Worm (Caenorhabditis elegans): ENCODE data around the gene T20D3.14.

The T20D3.14 gene

DNA sequence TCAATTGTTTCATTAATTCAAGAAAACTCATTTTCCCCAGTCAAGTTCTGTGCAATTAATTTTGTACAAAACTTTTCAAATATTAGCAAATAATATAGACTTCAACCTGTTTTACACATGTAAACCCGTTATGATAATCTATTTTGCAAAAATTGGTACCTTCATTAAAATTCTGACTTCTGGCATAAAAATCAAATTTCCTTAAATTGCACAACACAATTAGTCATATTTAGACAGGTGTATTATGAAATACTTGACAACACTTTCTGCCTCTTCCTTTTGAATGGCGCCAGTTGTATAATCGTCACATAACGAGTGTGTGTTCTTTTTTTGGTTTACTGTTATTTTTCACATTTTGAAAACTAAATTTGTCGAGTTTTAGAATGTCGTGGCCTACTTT lies 35.4 kb upstream of the T20D3.14 start, which contains the start of gene fbxc-58:
TSS of gene fbxc-58 (plus strand) at position 383 of the 400 bp plus-strand sequence.
- TF ChIP-seq snpc-4 (tag; optimal IDR thresholded peaks at IDR 0.05), result no peak
- peak; percentile 53 for TF ChIP-seq ces-1 (GFP tag; optimal IDR thresholded peaks at IDR 0.05)

- TF ChIP-seq hlh-1 (tag; optimal IDR thresholded peaks at IDR 0.05) (peak; percentile 29), blmp-1 (tag; optimal IDR thresholded peaks at IDR 0.05) (no peak), ces-1 (GFP tag; optimal IDR thresholded peaks at IDR 0.05) (peak; percentile 2), pha-4 (tag; optimal IDR thresholded peaks at IDR 0.05) (peak; percentile 55)
These were observed 32.3 kb upstream of the T20D3.14 start for ce11 chrIV:9367852-9368627.

ce11 chrIV:9366411-9366810 lies 30.7 kb upstream of the T20D3.14 start, which contains the start of gene pezo-1:
Gene pezo-1 (minus strand): TSS chrIV:9366511.
- TF ChIP-seq lin-13 (tag; optimal IDR thresholded peaks at IDR 0.05) (no peak), lsy-2 (tag; optimal IDR thresholded peaks at IDR 0.05) (peak; percentile 71)

DNA sequence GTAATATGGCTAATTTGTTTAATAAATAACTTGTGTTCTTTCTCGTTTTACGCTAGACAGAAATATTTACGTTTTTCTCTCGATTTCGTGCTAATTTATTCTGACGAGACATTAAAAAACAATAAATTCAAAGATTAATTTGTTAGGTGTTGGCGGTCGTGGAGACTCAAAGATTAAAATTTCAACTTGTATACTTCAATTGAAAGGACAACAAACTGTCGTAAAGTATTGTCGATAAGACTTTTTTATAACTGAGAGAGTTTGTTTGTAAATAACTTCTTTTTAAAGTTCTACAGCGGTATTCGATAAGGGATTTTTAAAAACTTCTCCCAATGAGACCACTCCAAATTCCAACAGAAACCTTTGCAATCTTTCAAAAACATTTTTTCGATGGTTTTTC lies 18.0 kb upstream of the T20D3.14 start:
- no peak for TF ChIP-seq hlh-1 (tag; optimal IDR thresholded peaks at IDR 0.05)
- TF ChIP-seq snpc-4 (tag; optimal IDR thresholded peaks at IDR 0.05), result no peak
- TF ChIP-seq bed-3 (GFP tag; optimal IDR thresholded peaks at IDR 0.05), result no peak
- TF ChIP-seq ztf-11 (tag; optimal IDR thresholded peaks at IDR 0.05), result no peak
- no peak for TF ChIP-seq nhr-76 (tag; optimal IDR thresholded peaks at IDR 0.05)
- TF ChIP-seq drap-1 (GFP tag; optimal IDR thresholded peaks at IDR 0.05), result no peak
- no peak for TF ChIP-seq mep-1 (tag; optimal IDR thresholded peaks at IDR 0.05)
- no peak for TF ChIP-seq nhr-28 (tag; optimal IDR thresholded peaks at IDR 0.05)
- TF ChIP-seq flh-1 (GFP tag; optimal IDR thresholded peaks at IDR 0.05), result no peak
- TF ChIP-seq blmp-1 (tag; optimal IDR thresholded peaks at IDR 0.05), result no peak
- TF ChIP-seq nhr-237 (tag; optimal IDR thresholded peaks at IDR 0.05), result no peak
- no peak for TF ChIP-seq zip-8 (tag; optimal IDR thresholded peaks at IDR 0.05)

ce11 chrIV:9343102-9343599 lies 7.4 kb upstream of the T20D3.14 start, which contains the start of gene pigc-1:
Gene pigc-1 (minus strand): TSS chrIV:9343152.
- no peak for TF ChIP-seq ham-2 (GFP tag; optimal IDR thresholded peaks at IDR 0.05)
- TF ChIP-seq ztf-11 (tag; optimal IDR thresholded peaks at IDR 0.05), result no peak
- no peak for TF ChIP-seq nhr-2 (tag; optimal IDR thresholded peaks at IDR 0.05)
- TF ChIP-seq ceh-39 (tag; optimal IDR thresholded peaks at IDR 0.05), result no peak
- TF ChIP-seq zip-8 (tag; optimal IDR thresholded peaks at IDR 0.05), result no peak
- TF ChIP-seq ces-1 (GFP tag; optimal IDR thresholded peaks at IDR 0.05), result no peak
- TF ChIP-seq unc-62 (GFP tag; optimal IDR thresholded peaks at IDR 0.05), result no peak
- no peak for TF ChIP-seq pha-4 (tag; optimal IDR thresholded peaks at IDR 0.05)
- no peak for TF ChIP-seq ceh-83 (GFP tag; optimal IDR thresholded peaks at IDR 0.05)
- TF ChIP-seq bed-3 (GFP tag; optimal IDR thresholded peaks at IDR 0.05), result no peak
- TF ChIP-seq sem-2 (GFP tag; optimal IDR thresholded peaks at IDR 0.05), result no peak
- TF ChIP-seq tbx-8 (GFP tag; optimal IDR thresholded peaks at IDR 0.05), result no peak
- no peak for TF ChIP-seq hlh-1 (tag; optimal IDR thresholded peaks at IDR 0.05)
- no peak for TF ChIP-seq flh-1 (GFP tag; optimal IDR thresholded peaks at IDR 0.05)
- no peak for TF ChIP-seq M03D4.4 (tag; optimal IDR thresholded peaks at IDR 0.05)
- no peak for TF ChIP-seq nhr-237 (tag; optimal IDR thresholded peaks at IDR 0.05)
- TF ChIP-seq blmp-1 (tag; optimal IDR thresholded peaks at IDR 0.05), result no peak
- no peak for TF ChIP-seq elt-3 (tag; optimal IDR thresholded peaks at IDR 0.05)
- TF ChIP-seq lin-13 (tag; optimal IDR thresholded peaks at IDR 0.05), result no peak
- TF ChIP-seq mls-2 (tag; optimal IDR thresholded peaks at IDR 0.05), result no peak

DNA sequence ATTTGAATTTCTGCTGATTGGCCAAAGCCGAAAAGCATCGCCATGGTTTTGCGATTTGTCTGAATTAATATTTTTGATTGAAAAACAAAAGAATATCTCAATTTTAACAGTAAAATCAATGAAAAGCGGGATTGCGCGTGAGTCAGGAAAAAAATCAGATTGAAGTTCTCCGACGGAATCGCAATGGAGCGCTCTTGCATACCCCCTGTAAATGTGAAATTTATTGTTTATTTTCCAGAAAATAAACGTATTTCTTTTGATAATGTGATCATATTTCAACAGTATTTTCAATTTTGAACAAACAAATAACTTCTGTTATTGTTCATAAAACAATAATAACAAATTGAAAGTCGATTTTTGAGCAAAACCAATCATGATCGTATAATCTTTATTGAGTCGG lies 5.9 kb upstream of the T20D3.14 start, which contains the start of gene vps-26:
TSS of gene vps-26 (minus strand) at position 200 of the 400 bp plus-strand sequence.
- TF ChIP-seq ces-1 (GFP tag; optimal IDR thresholded peaks at IDR 0.05) (peak; percentile 5), nhr-28 (tag; optimal IDR thresholded peaks at IDR 0.05) (no peak), unc-62 (GFP tag; optimal IDR thresholded peaks at IDR 0.05) (no peak), blmp-1 (tag; optimal IDR thresholded peaks at IDR 0.05) (no peak), unc-120 (tag; optimal IDR thresholded peaks at IDR 0.05; ENCODE audit: poor library complexity, severe bottlenecking) (no peak), lin-32 (GFP tag; optimal IDR thresholded peaks at IDR 0.05) (no peak), mep-1 (tag; optimal IDR thresholded peaks at IDR 0.05) (peak; percentile 7), ztf-11 (tag; optimal IDR thresholded peaks at IDR 0.05) (no peak), nhr-76 (tag; optimal IDR thresholded peaks at IDR 0.05) (no peak), zip-8 (tag; optimal IDR thresholded peaks at IDR 0.05) (no peak), nhr-12 (tag; optimal IDR thresholded peaks at IDR 0.05) (no peak), elt-1 (tag; optimal IDR thresholded peaks at IDR 0.05; ENCODE audit: borderline replicate concordance, insufficient read depth) (no peak)

Data from whole organism, mixed stage, embryonic.